Fruit fly (Drosophila melanogaster): ENCODE results near the gene Reepl1.

Reepl1 gene

dm6 chrX:11550078-11550477 lies 22.4 kb upstream of the Reepl1 start (continued):
- TF ChIP-seq CG31627 (GFP tag; optimal IDR thresholded peaks at IDR 0.05) (peak; percentile 50), Eip78C (GFP tag) (peak; percentile 74), salr (GFP tag; optimal IDR thresholded peaks at IDR 0.05) (no peak), acj6 (GFP tag; optimal IDR thresholded peaks at IDR 0.05) (peak; percentile 25), CG15336 (GFP tag; IDR thresholded peaks at IDR 0.05) (peak; percentile 34; the same call in 1 of the 2 replicates), Ets96B (tag; optimal IDR thresholded peaks at IDR 0.05) (peak; percentile 23), lz (GFP tag; optimal IDR thresholded peaks at IDR 0.05) (peak; percentile 34), CG3919 (GFP tag; optimal IDR thresholded peaks at IDR 0.05) (peak; percentile 40), eg (GFP tag; IDR thresholded peaks at IDR 0.05) (no peak)

DNA sequence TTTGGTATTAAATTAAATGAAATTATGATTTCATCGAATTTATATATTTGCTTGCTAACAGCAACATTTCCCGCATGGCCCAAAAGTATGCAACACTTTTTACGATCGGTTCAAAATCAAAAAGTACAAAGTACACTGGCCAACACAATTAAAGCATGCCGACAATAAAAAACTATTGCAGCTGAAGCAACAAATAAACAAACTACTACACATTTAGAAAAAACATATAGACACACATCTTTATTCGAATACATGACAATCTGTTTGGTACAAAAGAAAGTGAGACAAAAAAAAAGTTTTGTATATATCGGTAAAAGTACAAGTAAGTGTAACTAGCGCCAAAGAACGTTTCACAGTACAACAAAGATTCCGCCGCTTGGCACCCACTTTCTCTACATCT lies 17.4 kb upstream of the Reepl1 start:
- TF ChIP-seq net (GFP tag; optimal IDR thresholded peaks at IDR 0.05): peak; percentile 24
- TF ChIP-seq CG10669 (GFP tag; optimal IDR thresholded peaks at IDR 0.05): peak; percentile 41
- no peak for TF ChIP-seq Ets21C (GFP tag; optimal IDR thresholded peaks at IDR 0.05)
- TF ChIP-seq CG8119 (GFP tag; IDR thresholded peaks at IDR 0.05): peak; percentile 31; the same call in 2 of the 3 replicates
- peak; percentile 1 for TF ChIP-seq cyc (GFP tag; optimal IDR thresholded peaks at IDR 0.05)
- TF ChIP-seq Gug (GFP tag; IDR thresholded peaks at IDR 0.05): no peak
- TF ChIP-seq CG15336 (GFP tag; IDR thresholded peaks at IDR 0.05): 0 out of 2 replicates have a peak, but pooled peaks have one; percentile 13
- peak; percentile 39 for TF ChIP-seq esn (GFP tag; optimal IDR thresholded peaks at IDR 0.05)
- no peak for TF ChIP-seq CG11762 (GFP tag; optimal IDR thresholded peaks at IDR 0.05; ENCODE audit: insufficient read depth)
- TF ChIP-seq Hr39 (GFP tag; optimal IDR thresholded peaks at IDR 0.05): no peak
- TF ChIP-seq OdsH (GFP tag; optimal IDR thresholded peaks at IDR 0.05): peak; percentile 5
- no peak for TF ChIP-seq CG16779 (tag; optimal IDR thresholded peaks at IDR 0.05)
- TF ChIP-seq lz (GFP tag; optimal IDR thresholded peaks at IDR 0.05): peak; percentile 1
- peak; percentile 31 for TF ChIP-seq pdm3 (GFP tag; optimal IDR thresholded peaks at IDR 0.05)
- no peak for TF ChIP-seq vri (GFP tag; optimal IDR thresholded peaks at IDR 0.05)
- TF ChIP-seq Sox102F (GFP tag; optimal IDR thresholded peaks at IDR 0.05): peak; percentile 20
- no peak for TF ChIP-seq CG9139 (GFP tag; optimal IDR thresholded peaks at IDR 0.05)
- TF ChIP-seq Smox (GFP tag; optimal IDR thresholded peaks at IDR 0.05): peak; percentile 17
- peak in 1 of 2 experiments; percentile 3 for TF ChIP-seq ss (GFP tag; optimal IDR thresholded peaks at IDR 0.05)
- TF ChIP-seq CG6276 (GFP tag; optimal IDR thresholded peaks at IDR 0.05): peak; percentile 38
- TF ChIP-seq Eip78C (GFP tag): peak; percentile 67
- peak; percentile 15 for TF ChIP-seq Ets96B (tag; optimal IDR thresholded peaks at IDR 0.05)
- no peak for TF ChIP-seq Hr38 (GFP tag; optimal IDR thresholded peaks at IDR 0.05)
- no peak for TF ChIP-seq CG10631 (GFP tag; optimal IDR thresholded peaks at IDR 0.05)
- TF ChIP-seq CG11902 (GFP tag; optimal IDR thresholded peaks at IDR 0.05): no peak
- peak; percentile 6; the same call in 1 of the 3 replicates for TF ChIP-seq CG6163 (GFP tag; IDR thresholded peaks at IDR 0.05)

dm6 chrX:11556774-11557173 lies 15.7 kb upstream of the Reepl1 start:
- TF ChIP-seq vri (GFP tag; optimal IDR thresholded peaks at IDR 0.05): no peak

DNA sequence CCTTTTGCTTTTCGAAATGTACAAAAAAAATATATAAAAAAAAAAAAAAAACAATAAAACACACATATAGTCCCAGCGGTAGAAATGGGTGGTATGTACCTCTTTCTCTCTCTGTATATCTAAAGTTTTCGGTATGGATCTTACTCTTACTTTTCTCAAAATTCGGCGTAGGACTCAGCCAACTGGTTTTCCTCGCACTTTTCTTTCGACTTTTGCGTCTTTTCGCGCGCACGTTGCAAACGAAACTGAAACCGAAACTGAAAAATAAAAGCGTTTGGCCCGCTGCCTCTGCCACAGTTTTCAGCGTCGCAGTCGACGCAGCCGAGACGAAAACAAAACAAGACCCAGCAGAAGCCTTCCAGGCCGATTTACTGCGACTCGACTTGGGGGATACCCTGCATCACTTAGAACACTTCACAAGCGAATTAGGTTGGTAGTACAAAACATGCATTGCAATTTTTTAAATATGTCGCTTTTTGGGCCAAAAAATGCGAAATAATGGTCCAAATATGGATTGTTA lies 14.1 kb upstream of the Reepl1 start, which contains the start of gene CG1572:
TSS of gene CG1572 (minus strand) at position 266 of the 520 bp plus-strand sequence.
- TF ChIP-seq ss (GFP tag; optimal IDR thresholded peaks at IDR 0.05): no peak
- peak; percentile 16 for TF ChIP-seq Eip93F (GFP tag; optimal IDR thresholded peaks at IDR 0.05)
- TF ChIP-seq Hr4 (GFP tag; optimal IDR thresholded peaks at IDR 0.05): peak; percentile 22
- no peak for TF ChIP-seq CG1621 (tag; optimal IDR thresholded peaks at IDR 0.05)
- peak; percentile 45; the same call in 1 of the 3 replicates for TF ChIP-seq CG8119 (GFP tag; IDR thresholded peaks at IDR 0.05)
- TF ChIP-seq CG10669 (GFP tag; optimal IDR thresholded peaks at IDR 0.05): no peak
- no peak for TF ChIP-seq Hr38 (GFP tag; optimal IDR thresholded peaks at IDR 0.05)
- peak; percentile 11 for TF ChIP-seq Lpt (GFP tag; optimal IDR thresholded peaks at IDR 0.05)
- peak; percentile 50 for TF ChIP-seq CG6854 (GFP tag; optimal IDR thresholded peaks at IDR 0.05)
- TF ChIP-seq lz (GFP tag; optimal IDR thresholded peaks at IDR 0.05): no peak
- TF ChIP-seq fd59A (GFP tag; optimal IDR thresholded peaks at IDR 0.05): no peak
- no peak for TF ChIP-seq dac (GFP tag; optimal IDR thresholded peaks at IDR 0.05)
- TF ChIP-seq CG32006 (GFP tag; optimal IDR thresholded peaks at IDR 0.05): peak; percentile 8
- peak; percentile 67 for TF ChIP-seq svp (GFP tag)
- TF ChIP-seq OdsH (GFP tag; optimal IDR thresholded peaks at IDR 0.05): no peak
- peak; percentile 53 for TF ChIP-seq esn (GFP tag; optimal IDR thresholded peaks at IDR 0.05)
- no peak for TF ChIP-seq Sox14 (GFP tag; optimal IDR thresholded peaks at IDR 0.05)
- peak; percentile 85 for TF ChIP-seq Eip78C (GFP tag)
- no peak for TF ChIP-seq CG3919 (GFP tag; optimal IDR thresholded peaks at IDR 0.05)
- peak; percentile 10 for TF ChIP-seq Eip75B (GFP tag; optimal IDR thresholded peaks at IDR 0.05)
- no peak for TF ChIP-seq CG16779 (tag; optimal IDR thresholded peaks at IDR 0.05)
- no peak for TF ChIP-seq CG31627 (GFP tag; optimal IDR thresholded peaks at IDR 0.05)
- no peak for TF ChIP-seq net (GFP tag; optimal IDR thresholded peaks at IDR 0.05)
- peak; percentile 6 for TF ChIP-seq CG6276 (GFP tag; optimal IDR thresholded peaks at IDR 0.05)
- TF ChIP-seq fd85E (GFP tag; optimal IDR thresholded peaks at IDR 0.05): peak; percentile 10
- peak; percentile 37 for TF ChIP-seq Met (GFP tag; optimal IDR thresholded peaks at IDR 0.05)
- no peak for TF ChIP-seq salr (GFP tag; optimal IDR thresholded peaks at IDR 0.05)
- TF ChIP-seq cyc (GFP tag; optimal IDR thresholded peaks at IDR 0.05): no peak
- TF ChIP-seq acj6 (GFP tag; optimal IDR thresholded peaks at IDR 0.05): no peak

All from whole organism, prepupa.